Worm (Caenorhabditis elegans) whole organism, mixed stage, embryonic: ENCODE results near the gene C32D5.12.

ENCODE experiments used
- M03D4.4 ChIP-seq: sonication (generic microtip); optimal IDR thresholded peaks from 2 replicates; lab custom pipeline; 2017; ENCODE audit warnings: mild to moderate bottlenecking, missing genetic modification characterization, missing compliant biosample characterization
- bed-3 ChIP-seq: fragments of 200-800 bp; sonication (Bioruptor generic); optimal IDR thresholded peaks from 3 replicates; lab custom pipeline; 2018; ENCODE audit warnings: mild to moderate bottlenecking, missing genetic modification characterization, moderate library complexity, missing compliant biosample characterization
- blmp-1 ChIP-seq: fragments of 150-350 bp; optimal IDR thresholded peaks from 2 replicates; lab custom pipeline; 2014; ENCODE audit warnings: missing biosample characterization, missing genetic modification characterization
- ceh-39 ChIP-seq: fragments of 150-350 bp; optimal IDR thresholded peaks from 2 replicates; lab custom pipeline; 2014; ENCODE audit warnings: missing biosample characterization, missing genetic modification characterization
- ceh-43 ChIP-seq: fragments of 200-800 bp; sonication (Bioruptor generic); optimal IDR thresholded peaks from 2 replicates; lab custom pipeline; 2018; ENCODE audit warnings: mild to moderate bottlenecking, missing genetic modification characterization, moderate library complexity, missing compliant biosample characterization
- ceh-83 ChIP-seq: fragments of 200-800 bp; sonication (Bioruptor generic); optimal IDR thresholded peaks from 2 replicates; lab custom pipeline; 2018; ENCODE audit warnings: mild to moderate bottlenecking, missing genetic modification characterization, missing compliant biosample characterization
- ces-1 ChIP-seq: fragments of 150-350 bp; optimal IDR thresholded peaks from 2 replicates; lab custom pipeline; 2014; ENCODE audit warnings: missing biosample characterization, missing genetic modification reagents, missing genetic modification characterization
- cnd-1 ChIP-seq: fragments of 200-800 bp; sonication (Bioruptor generic); optimal IDR thresholded peaks from 2 replicates; lab custom pipeline; 2018; ENCODE audit warnings: mild to moderate bottlenecking, missing genetic modification characterization, missing compliant biosample characterization
- drap-1 ChIP-seq: fragments of 200-800 bp; sonication (Bioruptor generic); optimal IDR thresholded peaks from 3 replicates; lab custom pipeline; 2018; ENCODE audit warnings: mild to moderate bottlenecking, missing genetic modification characterization, missing compliant biosample characterization
- elt-1 ChIP-seq: sonication (generic microtip); optimal IDR thresholded peaks from 2 replicates; lab custom pipeline; 2017; ENCODE audit warnings: missing genetic modification characterization, mild to moderate bottlenecking, missing compliant biosample characterization, antibody characterized with exemption, moderate library complexity, borderline replicate concordance; ENCODE audit not compliant: insufficient read depth
- elt-3 ChIP-seq: fragments of 150-350 bp; optimal IDR thresholded peaks from 2 replicates; lab custom pipeline; 2014; ENCODE audit warnings: missing biosample characterization, missing genetic modification characterization
- flh-1 ChIP-seq: fragments of 200-800 bp; sonication (Bioruptor generic); optimal IDR thresholded peaks from 2 replicates; lab custom pipeline; 2018; ENCODE audit warnings: mild to moderate bottlenecking, missing genetic modification characterization, moderate library complexity, missing compliant biosample characterization
- ham-2 ChIP-seq: fragments of 200-800 bp; sonication (Bioruptor generic); optimal IDR thresholded peaks from 2 replicates; lab custom pipeline; 2018; ENCODE audit warnings: mild to moderate bottlenecking, missing genetic modification characterization, missing compliant biosample characterization
- hlh-1 ChIP-seq: fragments of 150-350 bp; optimal IDR thresholded peaks from 2 replicates; lab custom pipeline; 2014; ENCODE audit warnings: missing biosample characterization, missing genetic modification reagents, missing genetic modification characterization
- lin-13 ChIP-seq: fragments of 150-350 bp; optimal IDR thresholded peaks from 2 replicates; lab custom pipeline; 2014; ENCODE audit warnings: missing biosample characterization, missing genetic modification characterization
- lin-32 ChIP-seq: fragments of 200-800 bp; sonication (Bioruptor generic); optimal IDR thresholded peaks from 2 replicates; lab custom pipeline; 2018; ENCODE audit warnings: mild to moderate bottlenecking, missing genetic modification characterization, missing compliant biosample characterization
- lsy-2 ChIP-seq: fragments of 150-350 bp; optimal IDR thresholded peaks from 2 replicates; lab custom pipeline; 2014; ENCODE audit warnings: missing biosample characterization, missing genetic modification characterization
- mab-5 ChIP-seq: fragments of 150-350 bp; optimal IDR thresholded peaks from 2 replicates; lab custom pipeline; 2014; ENCODE audit warnings: missing biosample characterization, missing genetic modification characterization
- mep-1 ChIP-seq: fragments of 150-350 bp; optimal IDR thresholded peaks from 2 replicates; lab custom pipeline; 2017; ENCODE audit warnings: missing biosample characterization, missing genetic modification reagents, missing genetic modification characterization, inconsistent platforms
- mls-2 ChIP-seq: sonication (generic microtip); optimal IDR thresholded peaks from 2 replicates; lab custom pipeline; 2016; ENCODE audit warnings: mild to moderate bottlenecking, missing genetic modification characterization, moderate library complexity, missing compliant biosample characterization
- nhr-12 ChIP-seq: fragments of 150-350 bp; optimal IDR thresholded peaks from 2 replicates; lab custom pipeline; 2014; ENCODE audit warnings: missing biosample characterization, missing genetic modification characterization
- nhr-2 ChIP-seq: fragments of 150-350 bp; optimal IDR thresholded peaks from 2 replicates; lab custom pipeline; 2014; ENCODE audit warnings: missing biosample characterization, missing genetic modification characterization
- nhr-237 ChIP-seq: fragments of 150-350 bp; optimal IDR thresholded peaks from 2 replicates; lab custom pipeline; 2014; ENCODE audit warnings: missing biosample characterization, missing genetic modification characterization
- nhr-28 ChIP-seq: fragments of 150-350 bp; optimal IDR thresholded peaks from 2 replicates; lab custom pipeline; 2014; ENCODE audit warnings: missing biosample characterization, missing genetic modification characterization
- nhr-76 ChIP-seq: sonication (generic microtip); optimal IDR thresholded peaks from 2 replicates; lab custom pipeline; 2017; ENCODE audit warnings: missing biosample characterization, missing genetic modification characterization
- pha-4 ChIP-seq: fragments of 150-350 bp; optimal IDR thresholded peaks from 2 replicates; lab custom pipeline; 2018; ENCODE audit warnings: missing biosample characterization, missing genetic modification reagents, missing genetic modification characterization
- sem-2 ChIP-seq: fragments of 200-800 bp; sonication (Bioruptor generic); optimal IDR thresholded peaks from 2 replicates; lab custom pipeline; 2018; ENCODE audit warnings: mild to moderate bottlenecking, missing genetic modification characterization, missing compliant biosample characterization
- snpc-4 ChIP-seq: fragments of 150-350 bp; optimal IDR thresholded peaks from 2 replicates; lab custom pipeline; 2014; ENCODE audit warnings: missing biosample characterization, missing genetic modification characterization
- sptf-1 ChIP-seq: sonication (generic microtip); optimal IDR thresholded peaks from 2 replicates; lab custom pipeline; 2017; ENCODE audit warnings: mild to moderate bottlenecking, missing genetic modification characterization, moderate library complexity, missing compliant biosample characterization
- tbx-8 ChIP-seq: fragments of 200-800 bp; sonication (Bioruptor generic); optimal IDR thresholded peaks from 2 replicates; lab custom pipeline; 2018; ENCODE audit warnings: mild to moderate bottlenecking, missing genetic modification characterization, moderate library complexity, missing compliant biosample characterization
- unc-120 ChIP-seq: sonication (generic microtip); optimal IDR thresholded peaks from 2 replicates; lab custom pipeline; 2017; ENCODE audit warnings: missing genetic modification characterization, missing compliant biosample characterization; ENCODE audit not compliant: poor library complexity, severe bottlenecking
- unc-39 ChIP-seq: fragments of 150-350 bp; optimal IDR thresholded peaks from 2 replicates; lab custom pipeline; 2014; ENCODE audit warnings: missing biosample characterization, missing genetic modification characterization
- unc-62 ChIP-seq: fragments of 150-350 bp; optimal IDR thresholded peaks from 2 replicates; lab custom pipeline; 2014; ENCODE audit warnings: missing biosample characterization, missing genetic modification reagents, missing genetic modification characterization
- zip-8 ChIP-seq: fragments of 150-350 bp; optimal IDR thresholded peaks from 2 replicates; lab custom pipeline; 2014; ENCODE audit warnings: missing biosample characterization, missing genetic modification characterization
- ztf-11 ChIP-seq: fragments of 150-350 bp; optimal IDR thresholded peaks from 2 replicates; lab custom pipeline; 2014; ENCODE audit warnings: missing biosample characterization, missing genetic modification characterization

The C32D5.12 gene

ce11 chrII:6373361-6373760, 14.6 kb upstream of the C32D5.12 start:
- TF ChIP-seq bed-3 (GFP tag; lab: Kevin White, UChicago) (no peak), mab-5 (tag; lab: Kevin White, UChicago) (no peak), elt-3 (tag; lab: Kevin White, UChicago) (no peak), nhr-28 (no peak), snpc-4 (tag; lab: Kevin White, UChicago) (no peak)

ce11 chrII:6371003-6371402, 12.2 kb upstream of the C32D5.12 start, which contains the start of gene lin-23:
lin-23 (plus strand) TSS chrII:6371303.
- TF ChIP-seq lin-32 (GFP tag; lab: Kevin White, UChicago), result no peak
- no peak for TF ChIP-seq nhr-2
- TF ChIP-seq unc-120 (tag; lab: Kevin White, UChicago), result no peak
- no peak for TF ChIP-seq nhr-237 (tag; lab: Kevin White, UChicago)

- TF ChIP-seq lin-32 (GFP tag; lab: Kevin White, UChicago) (no peak), nhr-237 (tag; lab: Kevin White, UChicago) (peak; percentile 62), nhr-76 (tag; lab: Kevin White, UChicago) (no peak), nhr-12 (tag; lab: Kevin White, UChicago) (no peak), mls-2 (no peak), M03D4.4 (no peak), unc-120 (tag; lab: Kevin White, UChicago) (peak; percentile 36), cnd-1 (tag; lab: Kevin White, UChicago) (no peak), snpc-4 (tag; lab: Kevin White, UChicago) (no peak), ceh-39 (tag; lab: Kevin White, UChicago) (peak; percentile 71), ceh-83 (GFP tag; lab: Kevin White, UChicago) (no peak), ces-1 (GFP tag; lab: Kevin White, UChicago) (peak; percentile 95), lsy-2 (tag; lab: Kevin White, UChicago) (peak; percentile 65), ztf-11 (tag; lab: Kevin White, UChicago) (no peak), mab-5 (tag; lab: Kevin White, UChicago) (no peak), unc-62 (GFP tag; lab: Kevin White, UChicago) (peak; percentile 46), sem-2 (no peak), pha-4 (tag; lab: Kevin White, UChicago) (peak; percentile 66), tbx-8 (GFP tag; lab: Kevin White, UChicago) (no peak), bed-3 (GFP tag; lab: Kevin White, UChicago) (no peak), mep-1 (tag; lab: Kevin White, UChicago) (peak; percentile 75), ham-2 (GFP tag; lab: Kevin White, UChicago) (peak; percentile 88), elt-1 (no peak), sptf-1 (peak; percentile 50), drap-1 (GFP tag; lab: Kevin White, UChicago) (peak; percentile 48), unc-39 (tag; lab: Kevin White, UChicago) (no peak), zip-8 (tag; lab: Kevin White, UChicago) (no peak), ceh-43 (GFP tag; lab: Kevin White, UChicago) (no peak), elt-3 (tag; lab: Kevin White, UChicago) (no peak), nhr-28 (no peak), blmp-1 (tag; lab: Kevin White, UChicago) (peak; percentile 74), hlh-1 (tag; lab: Kevin White, UChicago) (peak; percentile 60), lin-13 (peak; percentile 15), nhr-2 (peak; percentile 31), flh-1 (GFP tag; lab: Kevin White, UChicago) (no peak)
These were observed 11.3 kb upstream of the C32D5.12 start for ce11 chrII:6370110-6370509.

- TF ChIP-seq nhr-12 (tag; lab: Kevin White, UChicago) (no peak), lin-13 (no peak), nhr-2 (no peak), ztf-11 (tag; lab: Kevin White, UChicago) (no peak), hlh-1 (tag; lab: Kevin White, UChicago) (no peak), M03D4.4 (no peak), mls-2 (no peak), elt-1 (no peak), sptf-1 (no peak), bed-3 (GFP tag; lab: Kevin White, UChicago) (no peak), zip-8 (tag; lab: Kevin White, UChicago) (no peak), mep-1 (tag; lab: Kevin White, UChicago) (no peak), lsy-2 (tag; lab: Kevin White, UChicago) (no peak), sem-2 (no peak), pha-4 (tag; lab: Kevin White, UChicago) (no peak)
These were observed 7.9 kb upstream of the C32D5.12 start, which contains the start of gene ctsa-4.1 for ce11 chrII:6366696-6367095. ctsa-4.1 (plus strand) TSS chrII:6366996.
